Worm (Caenorhabditis elegans): ENCODE results near the gene C17H12.37.
A peak's percentile ranks its signal among the peaks of the same experiment; 100 is the strongest.

Gene C17H12.37

ce11 chrIV:6770407-6770883 lies 34.5 kb upstream of the C17H12.37 start, which contains the start of gene anat-1:
Gene anat-1 (plus strand): TSS chrIV:6770833.
- no peak for TF ChIP-seq ztf-11 (tag; optimal IDR thresholded peaks at IDR 0.05)
- TF ChIP-seq elt-2 (tag; optimal IDR thresholded peaks at IDR 0.05) = peak; percentile 51

ce11 chrIV:6771556-6771955 lies 33.4 kb upstream of the C17H12.37 start:
- TF ChIP-seq ceh-9 (tag; optimal IDR thresholded peaks at IDR 0.05) (no peak), pqm-1 (tag; optimal IDR thresholded peaks at IDR 0.05) (peak; percentile 77), elt-2 (tag; optimal IDR thresholded peaks at IDR 0.05) (peak; percentile 67), skn-1 (tag; optimal IDR thresholded peaks at IDR 0.05) (no peak), pha-4 (tag; optimal IDR thresholded peaks at IDR 0.05) (peak; percentile 45), elt-3 (tag; optimal IDR thresholded peaks at IDR 0.05) (no peak), ceh-28 (tag; optimal IDR thresholded peaks at IDR 0.05) (peak; percentile 12)

- TF ChIP-seq unc-62 (GFP tag; optimal IDR thresholded peaks at IDR 0.05) = no peak
- TF ChIP-seq pha-4 (tag; optimal IDR thresholded peaks at IDR 0.05) = peak; percentile 57
Observed at ce11 chrIV:6777156-6777555, 27.8 kb upstream of the C17H12.37 start.

- TF ChIP-seq ceh-9 (tag; optimal IDR thresholded peaks at IDR 0.05) (no peak), elt-2 (tag; optimal IDR thresholded peaks at IDR 0.05) (peak; percentile 22), fkh-10 (GFP tag; optimal IDR thresholded peaks at IDR 0.05) (no peak), lin-39 (tag; optimal IDR thresholded peaks at IDR 0.05) (no peak), unc-39 (tag; optimal IDR thresholded peaks at IDR 0.05) (no peak), ztf-11 (tag; optimal IDR thresholded peaks at IDR 0.05) (no peak), ceh-28 (tag; optimal IDR thresholded peaks at IDR 0.05) (peak; percentile 17), elt-1 (tag; optimal IDR thresholded peaks at IDR 0.05) (no peak), snpc-4 (tag; optimal IDR thresholded peaks at IDR 0.05) (peak; percentile 13), hmg-11 (tag; optimal IDR thresholded peaks at IDR 0.05) (no peak), mdl-1 (tag; optimal IDR thresholded peaks at IDR 0.05) (no peak), nhr-77 (tag; optimal IDR thresholded peaks at IDR 0.05) (no peak), eor-1 (tag; optimal IDR thresholded peaks at IDR 0.05) (no peak), nhr-23 (tag; optimal IDR thresholded peaks at IDR 0.05) (no peak), sea-2 (GFP tag; optimal IDR thresholded peaks at IDR 0.05) (no peak), fos-1 (tag; optimal IDR thresholded peaks at IDR 0.05) (no peak), nhr-43 (tag; optimal IDR thresholded peaks at IDR 0.05; ENCODE audit: poor library complexity, severe bottlenecking) (no peak), nhr-25 (tag; optimal IDR thresholded peaks at IDR 0.05) (peak; percentile 30), pha-4 (tag; optimal IDR thresholded peaks at IDR 0.05) (peak; percentile 87), nfya-1 (tag; optimal IDR thresholded peaks at IDR 0.05; ENCODE audit: insufficient read depth) (peak; percentile 32), nhr-12 (tag; optimal IDR thresholded peaks at IDR 0.05) (no peak), mml-1 (tag; optimal IDR thresholded peaks at IDR 0.05) (no peak), R02D3.7 (tag; optimal IDR thresholded peaks at IDR 0.05) (no peak), nhr-237 (tag; optimal IDR thresholded peaks at IDR 0.05) (no peak), lin-15B (tag; optimal IDR thresholded peaks at IDR 0.05) (peak; percentile 30), tbx-2 (tag; optimal IDR thresholded peaks at IDR 0.05) (no peak)
Observed at ce11 chrIV:6785151-6785550, 19.8 kb upstream of the C17H12.37 start, which contains the start of gene dyci-1. Gene dyci-1 (minus strand): TSS chrIV:6785272.

DNA sequence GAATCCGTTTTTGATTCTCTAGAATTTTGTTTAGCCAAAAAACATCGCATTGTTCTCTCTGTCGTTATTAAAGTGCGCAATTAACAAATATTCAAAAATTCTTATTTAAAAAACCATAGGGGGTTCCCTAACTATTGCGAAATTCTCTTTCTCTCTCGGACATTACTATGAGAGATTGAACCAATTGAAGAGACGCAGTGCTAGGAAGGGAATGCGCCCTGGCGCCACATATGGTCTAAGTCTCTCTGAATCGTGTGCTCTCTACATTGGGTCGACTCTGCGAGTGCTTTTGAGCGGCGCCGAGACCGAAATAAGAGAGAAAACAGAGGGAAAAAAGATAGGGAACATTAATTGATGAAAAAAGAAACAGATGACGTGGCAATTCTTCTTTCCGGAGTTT lies 19.0 kb upstream of the C17H12.37 start:
- TF ChIP-seq ceh-9 (tag; optimal IDR thresholded peaks at IDR 0.05) (no peak), zag-1 (tag; optimal IDR thresholded peaks at IDR 0.05) (peak; percentile 17), snpc-4 (tag; optimal IDR thresholded peaks at IDR 0.05) (peak; percentile 54), nfya-1 (tag; optimal IDR thresholded peaks at IDR 0.05; ENCODE audit: insufficient read depth) (peak; percentile 85), ztf-11 (tag; optimal IDR thresholded peaks at IDR 0.05) (no peak), hmg-11 (tag; optimal IDR thresholded peaks at IDR 0.05) (peak; percentile 89), nhr-237 (tag; optimal IDR thresholded peaks at IDR 0.05) (no peak), nhr-11 (tag; optimal IDR thresholded peaks at IDR 0.05) (no peak), lin-15B (tag; optimal IDR thresholded peaks at IDR 0.05) (peak; percentile 52), nhr-43 (tag; optimal IDR thresholded peaks at IDR 0.05; ENCODE audit: poor library complexity, severe bottlenecking) (peak; percentile 14), mml-1 (tag; optimal IDR thresholded peaks at IDR 0.05) (no peak), ama-1 (optimal IDR thresholded peaks at IDR 0.05) (no peak), unc-39 (tag; optimal IDR thresholded peaks at IDR 0.05) (no peak), fkh-2 (tag; optimal IDR thresholded peaks at IDR 0.05) (no peak), ceh-16 (tag; optimal IDR thresholded peaks at IDR 0.05) (no peak), ceh-28 (tag; optimal IDR thresholded peaks at IDR 0.05) (peak; percentile 45), unc-62 (GFP tag; optimal IDR thresholded peaks at IDR 0.05) (no peak), elt-2 (tag; optimal IDR thresholded peaks at IDR 0.05) (peak; percentile 60), fos-1 (tag; optimal IDR thresholded peaks at IDR 0.05) (no peak), fkh-10 (GFP tag; optimal IDR thresholded peaks at IDR 0.05) (no peak), nhr-28 (tag; optimal IDR thresholded peaks at IDR 0.05) (no peak), lin-39 (tag; optimal IDR thresholded peaks at IDR 0.05) (peak; percentile 63), ztf-4 (tag; optimal IDR thresholded peaks at IDR 0.05) (no peak), jun-1 (tag; optimal IDR thresholded peaks at IDR 0.05) (no peak), sea-2 (GFP tag; optimal IDR thresholded peaks at IDR 0.05) (no peak), elt-3 (tag; optimal IDR thresholded peaks at IDR 0.05) (no peak), nhr-12 (tag; optimal IDR thresholded peaks at IDR 0.05) (no peak), R02D3.7 (tag; optimal IDR thresholded peaks at IDR 0.05) (no peak), ceh-82 (tag; optimal IDR thresholded peaks at IDR 0.05) (no peak), aly-2 (tag; optimal IDR thresholded peaks at IDR 0.05) (no peak), ZK546.5 (tag; optimal IDR thresholded peaks at IDR 0.05) (no peak), mdl-1 (tag; optimal IDR thresholded peaks at IDR 0.05) (no peak), eor-1 (tag; optimal IDR thresholded peaks at IDR 0.05) (no peak), lsy-12 (tag; optimal IDR thresholded peaks at IDR 0.05) (peak; percentile 59)

Measured in whole organism, L3 larva.